Fruit fly (Drosophila melanogaster): ENCODE measurements around the gene CG11638.

- TF ChIP-seq CG12768 (GFP tag; optimal IDR thresholded peaks at IDR 0.05) (no peak), tj (GFP tag; optimal IDR thresholded peaks at IDR 0.05) (no peak), cic (GFP tag; optimal IDR thresholded peaks at IDR 0.05) (no peak), CG33017 (tag; optimal IDR thresholded peaks at IDR 0.05) (no peak), Crg-1 (GFP tag; optimal IDR thresholded peaks at IDR 0.05) (peak; percentile 35), CG14711 (tag; optimal IDR thresholded peaks at IDR 0.05) (no peak), kay (GFP tag; ENCODE audit: borderline replicate concordance) (no peak), Hr96 (GFP tag; optimal IDR thresholded peaks at IDR 0.05) (no peak)
Measured at dm6 chrX:1041407-1042038, 15.0 kb upstream of the CG11638 start.

All from whole organism, adult.